Worm (Caenorhabditis elegans) whole organism, L2 larva: ENCODE results near the gene grl-14.

ENCODE experiments used
- F13H6.1 ChIP-seq: sonication (generic microtip); optimal IDR thresholded peaks from 2 replicates; lab custom pipeline; 2016; ENCODE audit warnings: missing genetic modification characterization, missing compliant biosample characterization
- R02D3.7 ChIP-seq: fragments of 150-350 bp; optimal IDR thresholded peaks from 2 replicates; lab custom pipeline; 2014; ENCODE audit warnings: missing biosample characterization, missing genetic modification characterization
- Y55F3AM.14 ChIP-seq: fragments of 200-800 bp; sonication (Bioruptor generic); optimal IDR thresholded peaks from 2 replicates; lab custom pipeline; 2018; ENCODE audit warnings: mild to moderate bottlenecking, missing genetic modification characterization, missing compliant biosample characterization
- ZK546.5 ChIP-seq: sonication (generic microtip); optimal IDR thresholded peaks from 2 replicates; lab custom pipeline; 2017; ENCODE audit warnings: missing biosample characterization, missing genetic modification characterization
- aly-2 ChIP-seq: fragments of 150-350 bp; optimal IDR thresholded peaks from 2 replicates; lab custom pipeline; 2014; ENCODE audit warnings: missing biosample characterization, missing genetic modification characterization
- ama-1 ChIP-seq: fragments of 150-350 bp; optimal IDR thresholded peaks from 2 replicates; lab custom pipeline; 2018; ENCODE audit warnings: inconsistent platforms
- blmp-1 ChIP-seq: sonication (generic microtip); optimal IDR thresholded peaks from 2 replicates; lab custom pipeline; 2017; ENCODE audit warnings: missing genetic modification characterization, mild to moderate bottlenecking, missing compliant biosample characterization, antibody characterized with exemption, moderate library complexity; ENCODE audit not compliant: insufficient read depth
- ceh-16 ChIP-seq: fragments of 150-350 bp; optimal IDR thresholded peaks from 2 replicates; lab custom pipeline; 2014; ENCODE audit warnings: missing biosample characterization, missing genetic modification characterization
- dmd-4 ChIP-seq: sonication (generic microtip); optimal IDR thresholded peaks from 2 replicates; lab custom pipeline; 2017; ENCODE audit warnings: missing biosample characterization, missing genetic modification characterization
- egl-27 ChIP-seq: sonication (generic microtip); optimal IDR thresholded peaks from 3 replicates; lab custom pipeline; 2017; ENCODE audit warnings: missing biosample characterization, missing genetic modification reagents, missing genetic modification characterization
- elt-1 ChIP-seq: fragments of 150-350 bp; optimal IDR thresholded peaks from 2 replicates; lab custom pipeline; 2014; ENCODE audit warnings: missing biosample characterization, missing genetic modification characterization
- elt-3 ChIP-seq: sonication (generic microtip); optimal IDR thresholded peaks from 2 replicates; lab custom pipeline; 2017; ENCODE audit warnings: missing biosample characterization, missing genetic modification characterization
- fos-1 ChIP-seq: fragments of 150-350 bp; optimal IDR thresholded peaks from 2 replicates; lab custom pipeline; 2014; ENCODE audit warnings: missing biosample characterization, missing genetic modification characterization
- lin-11 ChIP-seq: fragments of 150-350 bp; sonication (generic microtip); optimal IDR thresholded peaks from 2 replicates; lab custom pipeline; 2014; ENCODE audit warnings: missing biosample characterization, missing genetic modification characterization, inconsistent platforms, mixed read lengths
- lin-13 ChIP-seq: fragments of 150-350 bp; optimal IDR thresholded peaks from 2 replicates; lab custom pipeline; 2014; ENCODE audit warnings: missing biosample characterization, missing genetic modification reagents, missing genetic modification characterization
- lin-39 ChIP-seq: fragments of 150-350 bp; optimal IDR thresholded peaks from 2 replicates; lab custom pipeline; 2014; ENCODE audit warnings: missing biosample characterization, missing genetic modification reagents, missing genetic modification characterization
- mab-5 ChIP-seq: fragments of 150-350 bp; optimal IDR thresholded peaks from 2 replicates; lab custom pipeline; 2014; ENCODE audit warnings: missing biosample characterization, missing genetic modification characterization
- mdl-1 ChIP-seq, 2 experiments: fragments of 150-350 bp in 1 of 2; sonication (generic microtip) in 1 of 2; optimal IDR thresholded peaks; 2 replicates each; lab custom pipeline; 2017; ENCODE audit warnings: missing biosample characterization in 2 of 2, missing genetic modification characterization in 2 of 2
- nhr-11 ChIP-seq: fragments of 150-350 bp; optimal IDR thresholded peaks from 2 replicates; lab custom pipeline; 2014; ENCODE audit warnings: missing biosample characterization, missing genetic modification characterization
- nhr-12 ChIP-seq: fragments of 150-350 bp; optimal IDR thresholded peaks from 2 replicates; lab custom pipeline; 2014; ENCODE audit warnings: missing biosample characterization, missing genetic modification characterization
- nhr-129 ChIP-seq: fragments of 150-350 bp; optimal IDR thresholded peaks from 2 replicates; lab custom pipeline; 2014; ENCODE audit warnings: missing biosample characterization, missing genetic modification characterization
- nhr-21 ChIP-seq: fragments of 150-350 bp; optimal IDR thresholded peaks from 2 replicates; lab custom pipeline; 2014; ENCODE audit warnings: missing biosample characterization, missing genetic modification characterization
- nhr-237 ChIP-seq: fragments of 150-350 bp; optimal IDR thresholded peaks from 2 replicates; lab custom pipeline; 2014; ENCODE audit warnings: missing biosample characterization, missing genetic modification characterization
- nhr-77 ChIP-seq: fragments of 150-350 bp; optimal IDR thresholded peaks from 2 replicates; lab custom pipeline; 2014; ENCODE audit warnings: missing biosample characterization, missing genetic modification characterization
- peb-1 ChIP-seq: fragments of 150-350 bp; optimal IDR thresholded peaks from 2 replicates; lab custom pipeline; 2014; ENCODE audit warnings: missing biosample characterization, missing genetic modification characterization
- sem-4 ChIP-seq: fragments of 150-350 bp; optimal IDR thresholded peaks from 2 replicates; lab custom pipeline; 2014; ENCODE audit warnings: missing biosample characterization, missing genetic modification reagents, missing genetic modification characterization
- skn-1 ChIP-seq: sonication (generic microtip); optimal IDR thresholded peaks from 2 replicates; lab custom pipeline; 2017; ENCODE audit warnings: missing biosample characterization, missing genetic modification characterization
- sma-3 ChIP-seq: sonication (generic microtip); optimal IDR thresholded peaks from 2 replicates; lab custom pipeline; 2016; ENCODE audit warnings: missing genetic modification reagents, missing genetic modification characterization, missing compliant biosample characterization
- sma-9 ChIP-seq, 2 experiments: fragments of 150-350 bp in 1 of 2; sonication (generic microtip) in 1 of 2; optimal IDR thresholded peaks; 2 replicates each; lab custom pipeline; 2014 to 2016; ENCODE audit warnings: missing genetic modification characterization in 2 of 2, mild to moderate bottlenecking in 1 of 2, missing biosample characterization in 1 of 2, missing compliant biosample characterization in 1 of 2, missing genetic modification reagents in 1 of 2, moderate library complexity in 1 of 2
- snpc-4 ChIP-seq: fragments of 150-350 bp; optimal IDR thresholded peaks from 2 replicates; lab custom pipeline; 2014; ENCODE audit warnings: missing biosample characterization, missing genetic modification characterization
- unc-39 ChIP-seq: fragments of 150-350 bp; optimal IDR thresholded peaks from 2 replicates; lab custom pipeline; 2014; ENCODE audit warnings: missing biosample characterization, missing genetic modification characterization
- unc-55 ChIP-seq: fragments of 150-350 bp; sonication (generic microtip); optimal IDR thresholded peaks from 3 replicates; lab custom pipeline; 2014; ENCODE audit warnings: missing biosample characterization, missing genetic modification reagents, missing genetic modification characterization
- zag-1 ChIP-seq: fragments of 150-350 bp; optimal IDR thresholded peaks from 2 replicates; lab custom pipeline; 2014; ENCODE audit warnings: missing biosample characterization, missing genetic modification characterization
- ztf-1 ChIP-seq: fragments of 200-800 bp; sonication (Bioruptor generic); conservative IDR thresholded peaks from 2 replicates; pipeline ENCODE4 v1.3.6; 2022; ENCODE audit warnings: missing genetic modification characterization, missing compliant biosample characterization
- ztf-11 ChIP-seq: sonication (generic microtip); optimal IDR thresholded peaks from 2 replicates; lab custom pipeline; 2017; ENCODE audit warnings: missing biosample characterization, missing genetic modification characterization
- ztf-4 ChIP-seq: fragments of 150-350 bp; optimal IDR thresholded peaks from 2 replicates; lab custom pipeline; 2014; ENCODE audit warnings: missing biosample characterization, missing genetic modification characterization

Gene grl-14

ce11 chrV:20870633-20871032 is 45.3 kb downstream of the grl-14 start:
- TF ChIP-seq mab-5 (tag; lab: Kevin White, UChicago) = no peak
- no peak for TF ChIP-seq ZK546.5
- TF ChIP-seq ztf-4 (tag; lab: Kevin White, UChicago) = no peak
- no peak for TF ChIP-seq lin-39 (tag; lab: Kevin White, UChicago)
- no peak for TF ChIP-seq lin-13 (GFP tag; lab: Kevin White, UChicago)
- no peak for TF ChIP-seq snpc-4
- no peak for TF ChIP-seq zag-1 (tag; lab: Kevin White, UChicago)
- no peak for TF ChIP-seq blmp-1
- TF ChIP-seq elt-1 = no peak
- TF ChIP-seq mdl-1 (tag; optimal IDR thresholded peaks at IDR 0.05; lab: Kevin White, UChicago) = no peak
- no peak for TF ChIP-seq nhr-129 (tag; lab: Kevin White, UChicago)
- TF ChIP-seq peb-1 = no peak
- no peak for TF ChIP-seq nhr-21 (tag; lab: Kevin White, UChicago)
- no peak for TF ChIP-seq nhr-237 (tag; lab: Kevin White, UChicago)
- TF ChIP-seq sma-3 = no peak
- TF ChIP-seq egl-27 (tag; lab: Kevin White, UChicago) = no peak
- TF ChIP-seq Y55F3AM.14 = no peak
- TF ChIP-seq dmd-4 (tag; lab: Kevin White, UChicago) = no peak
- TF ChIP-seq F13H6.1 (tag; lab: Kevin White, UChicago) = no peak

- no peak for TF ChIP-seq nhr-11 (tag; lab: Kevin White, UChicago)
- TF ChIP-seq nhr-237 (tag; lab: Kevin White, UChicago) = no peak
- no peak for TF ChIP-seq aly-2 (tag; lab: Kevin White, UChicago)
- no peak for TF ChIP-seq nhr-12 (tag; lab: Kevin White, UChicago)
- TF ChIP-seq unc-39 = no peak
- TF ChIP-seq ztf-11 (tag; lab: Kevin White, UChicago) = no peak
- TF ChIP-seq ztf-1 = no peak
- no peak for TF ChIP-seq skn-1
- no peak for TF ChIP-seq lin-39 (tag; lab: Kevin White, UChicago)
- no peak for TF ChIP-seq elt-3 (tag; lab: Kevin White, UChicago)
- TF ChIP-seq sma-3 = no peak
- TF ChIP-seq ceh-16 = no peak
- no peak for TF ChIP-seq unc-55 (GFP tag; lab: Kevin White, UChicago)
- TF ChIP-seq, all 48 proteins: peak for 0
Observed at ce11 chrV:20871194-20871593, 45.8 kb downstream of the grl-14 start.

- peak; percentile 46 for TF ChIP-seq zag-1 (tag; lab: Kevin White, UChicago)
- TF ChIP-seq sem-4 (tag; lab: Kevin White, UChicago) = peak; percentile 26
- no peak for TF ChIP-seq lin-11 (tag; lab: Kevin White, UChicago)
- TF ChIP-seq fos-1 = no peak
- peak; percentile 23 for TF ChIP-seq nhr-129 (tag; lab: Kevin White, UChicago)
- TF ChIP-seq aly-2 (tag; lab: Kevin White, UChicago) = no peak
- peak; percentile 36 for TF ChIP-seq unc-55 (GFP tag; lab: Kevin White, UChicago)
- no peak for TF ChIP-seq mab-5 (tag; lab: Kevin White, UChicago)
- no peak for TF ChIP-seq nhr-21 (tag; lab: Kevin White, UChicago)
Observed at ce11 chrV:20873144-20873543, 47.8 kb downstream of the grl-14 start.

- TF ChIP-seq sma-9 (GFP tag; optimal IDR thresholded peaks at IDR 0.05; lab: Kevin White, UChicago) (no peak), sma-9 (tag; optimal IDR thresholded peaks at IDR 0.05; lab: Kevin White, UChicago) (no peak), R02D3.7 (tag; lab: Kevin White, UChicago) (no peak), nhr-12 (tag; lab: Kevin White, UChicago) (no peak), ZK546.5 (no peak), nhr-11 (tag; lab: Kevin White, UChicago) (no peak), ama-1 (lab: Kevin White, UChicago) (no peak), dmd-4 (tag; lab: Kevin White, UChicago) (no peak), nhr-129 (tag; lab: Kevin White, UChicago) (no peak), nhr-77 (tag; lab: Kevin White, UChicago) (no peak), F13H6.1 (tag; lab: Kevin White, UChicago) (no peak)
- TF ChIP-seq, all 48 proteins: peak for 0
Observed at ce11 chrV:20875324-20875723, 50.0 kb downstream of the grl-14 start.
